Worm (Caenorhabditis elegans) whole organism, L1 larva: ENCODE measurements around the gene ubc-20.

Experiments
- C04F5.9 ChIP-seq: sonication (generic microtip); optimal IDR thresholded peaks from 2 replicates; lab custom pipeline; 2016; ENCODE audit warnings: missing genetic modification characterization, missing compliant biosample characterization
- F16B12.6 ChIP-seq: fragments of 150-350 bp; optimal IDR thresholded peaks from 2 replicates; lab custom pipeline; 2014; ENCODE audit warnings: missing biosample characterization, missing genetic modification characterization
- Y116A8C.19 ChIP-seq: sonication (generic microtip); optimal IDR thresholded peaks from 2 replicates; lab custom pipeline; 2016; ENCODE audit warnings: missing compliant biosample characterization, missing genetic modification characterization, borderline replicate concordance
- aly-2 ChIP-seq: fragments of 150-350 bp; optimal IDR thresholded peaks from 2 replicates; lab custom pipeline; 2014; ENCODE audit warnings: missing biosample characterization, missing genetic modification characterization
- ceh-63 ChIP-seq: fragments of 200-800 bp; sonication (Bioruptor generic); optimal IDR thresholded peaks from 2 replicates; lab custom pipeline; 2018; ENCODE audit warnings: mild to moderate bottlenecking, missing genetic modification characterization, missing compliant biosample characterization
- ceh-8 ChIP-seq: fragments of 200-800 bp; sonication (Bioruptor generic); optimal IDR thresholded peaks from 2 replicates; lab custom pipeline; 2018; ENCODE audit warnings: mild to moderate bottlenecking, missing genetic modification characterization, moderate library complexity, missing compliant biosample characterization
- ceh-88 ChIP-seq: fragments of 200-800 bp; sonication (Bioruptor generic); IDR thresholded peaks from 2 replicates; pipeline ENCODE4 v1.3.6; 2022; ENCODE audit warnings: missing genetic modification characterization, missing compliant biosample characterization
- dsc-1 ChIP-seq: sonication (generic microtip); optimal IDR thresholded peaks from 2 replicates; lab custom pipeline; 2016; ENCODE audit warnings: mild to moderate bottlenecking, missing genetic modification characterization, missing compliant biosample characterization
- efl-1 ChIP-seq, 4 experiments: fragments of 150-350 bp; optimal IDR thresholded peaks in 3 of 4; peaks in 1 of 4; 1 replicate in 1 of 4; 2 replicates in 3 of 4; lab custom pipeline; 2014; ENCODE audit warnings: missing biosample characterization in 2 of 4, missing genetic modification characterization in 2 of 4, missing genetic modification reagents in 2 of 4
- efl-3 ChIP-seq: fragments of 200-800 bp; sonication (Bioruptor generic); optimal IDR thresholded peaks from 2 replicates; lab custom pipeline; 2018; ENCODE audit warnings: mild to moderate bottlenecking, missing genetic modification characterization, missing compliant biosample characterization
- elt-2 ChIP-seq: sonication (generic microtip); optimal IDR thresholded peaks from 2 replicates; lab custom pipeline; 2016; ENCODE audit warnings: missing genetic modification characterization, mild to moderate bottlenecking, inconsistent platforms, missing compliant biosample characterization, missing genetic modification reagents
- fkh-10 ChIP-seq: sonication (generic microtip); optimal IDR thresholded peaks from 2 replicates; lab custom pipeline; 2017; ENCODE audit warnings: missing biosample characterization, missing genetic modification reagents, missing genetic modification characterization
- fkh-4 ChIP-seq: sonication (generic microtip); optimal IDR thresholded peaks from 2 replicates; lab custom pipeline; 2016; ENCODE audit warnings: missing compliant biosample characterization, missing genetic modification characterization, borderline replicate concordance
- fos-1 ChIP-seq: fragments of 150-350 bp; optimal IDR thresholded peaks from 2 replicates; lab custom pipeline; 2014; ENCODE audit warnings: missing biosample characterization, missing genetic modification characterization
- grh-1 ChIP-seq: fragments of 200-800 bp; sonication (Bioruptor generic); IDR thresholded peaks from 2 replicates; pipeline ENCODE4 v1.3.6; 2022; ENCODE audit warnings: missing genetic modification reagents, missing genetic modification characterization, missing compliant biosample characterization
- hlh-17 ChIP-seq: fragments of 200-800 bp; sonication (Bioruptor generic); optimal IDR thresholded peaks from 2 replicates; lab custom pipeline; 2018; ENCODE audit warnings: missing genetic modification characterization, mild to moderate bottlenecking, missing compliant biosample characterization, moderate library complexity, borderline replicate concordance
- hpl-2 ChIP-seq: fragments of 150-350 bp; optimal IDR thresholded peaks from 2 replicates; lab custom pipeline; 2014; ENCODE audit warnings: missing biosample characterization, missing genetic modification reagents, missing genetic modification characterization
- irx-1 ChIP-seq: sonication (generic microtip); optimal IDR thresholded peaks from 2 replicates; lab custom pipeline; 2016; ENCODE audit warnings: missing genetic modification characterization, missing compliant biosample characterization
- isw-1 ChIP-seq: fragments of 200-800 bp; sonication (Bioruptor generic); IDR thresholded peaks from 2 replicates; pipeline ENCODE4 v1.3.6; 2022; ENCODE audit warnings: missing genetic modification characterization, missing compliant biosample characterization
- lin-13 ChIP-seq: fragments of 150-350 bp; optimal IDR thresholded peaks from 2 replicates; lab custom pipeline; 2014; ENCODE audit warnings: missing biosample characterization, missing genetic modification reagents, missing genetic modification characterization
- lin-14 ChIP-seq: fragments of 200-800 bp; sonication (Bioruptor generic); optimal IDR thresholded peaks from 2 replicates; lab custom pipeline; 2018; ENCODE audit warnings: mild to moderate bottlenecking, missing genetic modification characterization, moderate library complexity, missing compliant biosample characterization
- lin-35 ChIP-seq, 2 experiments: fragments of 150-350 bp; optimal IDR thresholded peaks; 2 replicates each; lab custom pipeline; 2014; ENCODE audit warnings: missing biosample characterization in 2 of 2, missing genetic modification characterization in 2 of 2, missing genetic modification reagents in 2 of 2
- lin-39 ChIP-seq: fragments of 150-350 bp; optimal IDR thresholded peaks from 2 replicates; lab custom pipeline; 2014; ENCODE audit warnings: missing biosample characterization, missing genetic modification reagents, missing genetic modification characterization
- lir-3 ChIP-seq: sonication (generic microtip); optimal IDR thresholded peaks from 2 replicates; lab custom pipeline; 2016; ENCODE audit warnings: mild to moderate bottlenecking, missing genetic modification characterization, moderate library complexity, missing compliant biosample characterization; ENCODE audit not compliant: poor library complexity
- lsy-2 ChIP-seq, 2 experiments: fragments of 150-350 bp; optimal IDR thresholded peaks; 2 replicates each; lab custom pipeline; 2014; ENCODE audit warnings: missing biosample characterization in 2 of 2, missing genetic modification characterization in 2 of 2
- mab-9 ChIP-seq: fragments of 200-800 bp; sonication (Bioruptor generic); IDR thresholded peaks from 2 replicates; pipeline ENCODE4 v1.3.6; 2022; ENCODE audit warnings: missing genetic modification reagents, missing genetic modification characterization, missing compliant biosample characterization
- mef-2 ChIP-seq: fragments of 150-350 bp; optimal IDR thresholded peaks from 2 replicates; lab custom pipeline; 2014; ENCODE audit warnings: missing biosample characterization, missing genetic modification characterization
- mep-1 ChIP-seq: fragments of 150-350 bp; optimal IDR thresholded peaks from 2 replicates; lab custom pipeline; 2014; ENCODE audit warnings: missing biosample characterization, missing genetic modification characterization
- nhr-12 ChIP-seq: sonication (generic microtip); optimal IDR thresholded peaks from 2 replicates; lab custom pipeline; 2017; ENCODE audit warnings: missing biosample characterization, missing genetic modification characterization
- nhr-20 ChIP-seq: sonication (generic microtip); optimal IDR thresholded peaks from 2 replicates; lab custom pipeline; 2016; ENCODE audit warnings: mild to moderate bottlenecking, missing genetic modification characterization, missing compliant biosample characterization
- nhr-28 ChIP-seq: fragments of 150-350 bp; optimal IDR thresholded peaks from 2 replicates; lab custom pipeline; 2014; ENCODE audit warnings: missing biosample characterization, missing genetic modification characterization
- nhr-77 ChIP-seq: fragments of 150-350 bp; optimal IDR thresholded peaks from 2 replicates; lab custom pipeline; 2014; ENCODE audit warnings: missing biosample characterization, missing genetic modification characterization
- nhr-90 ChIP-seq: sonication (generic microtip); optimal IDR thresholded peaks from 2 replicates; lab custom pipeline; 2016; ENCODE audit warnings: mild to moderate bottlenecking, missing genetic modification characterization, missing compliant biosample characterization; ENCODE audit not compliant: poor library complexity
- pqm-1 ChIP-seq: sonication (generic microtip); optimal IDR thresholded peaks from 3 replicates; lab custom pipeline; 2017; ENCODE audit warnings: missing biosample characterization, missing genetic modification characterization
- rnt-1 ChIP-seq: sonication (generic microtip); optimal IDR thresholded peaks from 2 replicates; lab custom pipeline; 2016; ENCODE audit warnings: mild to moderate bottlenecking, missing genetic modification characterization, moderate library complexity, missing compliant biosample characterization
- skn-1 ChIP-seq: fragments of 150-350 bp; optimal IDR thresholded peaks from 2 replicates; lab custom pipeline; 2014; ENCODE audit warnings: missing biosample characterization, missing genetic modification characterization
- unc-130 ChIP-seq: fragments of 150-350 bp; optimal IDR thresholded peaks from 2 replicates; lab custom pipeline; 2017; ENCODE audit warnings: missing biosample characterization, missing genetic modification characterization, inconsistent platforms
- vab-15 ChIP-seq: sonication (generic microtip); optimal IDR thresholded peaks from 2 replicates; lab custom pipeline; 2017; ENCODE audit warnings: missing genotype, mild to moderate bottlenecking, missing genetic modification characterization, missing compliant biosample characterization
- xbp-1 ChIP-seq: sonication (generic microtip); optimal IDR thresholded peaks from 2 replicates; lab custom pipeline; 2016; ENCODE audit warnings: missing genetic modification characterization, missing compliant biosample characterization
- zip-4 ChIP-seq: fragments of 200-800 bp; sonication (Bioruptor generic); optimal IDR thresholded peaks from 2 replicates; lab custom pipeline; 2018; ENCODE audit warnings: mild to moderate bottlenecking, missing genetic modification characterization, moderate library complexity, missing compliant biosample characterization
- ztf-11 ChIP-seq, 2 experiments: sonication (generic microtip); optimal IDR thresholded peaks; 2 replicates each; lab custom pipeline; 2016 to 2017; ENCODE audit warnings: missing genetic modification characterization in 2 of 2, missing biosample characterization in 1 of 2, missing compliant biosample characterization in 1 of 2

The ubc-20 gene

DNA sequence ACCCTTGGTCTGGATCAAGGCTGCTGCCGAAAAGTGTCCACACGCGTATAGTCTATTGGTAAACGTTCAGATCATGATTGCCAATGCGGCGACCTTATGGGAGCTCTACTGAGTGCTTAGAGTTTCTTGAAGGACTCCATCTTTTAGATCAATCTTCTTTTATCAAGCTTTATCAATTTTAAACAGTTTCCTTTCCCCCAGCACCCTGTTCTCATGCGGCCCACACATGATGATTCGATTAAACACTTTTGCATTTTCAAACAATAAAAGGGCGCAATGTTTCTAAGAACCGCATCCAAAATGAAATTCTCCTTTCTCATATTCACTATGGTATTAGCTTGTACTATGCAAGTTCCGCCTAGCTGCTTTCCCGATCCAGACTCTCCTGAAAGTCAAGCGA, 23.2 kb upstream of the ubc-20 start, which contains the start of gene F40G9.7:
Gene F40G9.7, plus strand, starts transcription at position 301 of the 400 bp plus-strand sequence.
- TF ChIP-seq grh-1 (GFP tag; lab: Robert Waterston, UW) (no peak), lin-39 (tag; lab: Kevin White, UChicago) (no peak), ztf-11 (tag; optimal IDR thresholded peaks at IDR 0.05; lab: Kevin White, UChicago) (no peak), ceh-63 (no peak), nhr-20 (tag; lab: Kevin White, UChicago) (no peak), nhr-28 (no peak), lin-35 (GFP tag; optimal IDR thresholded peaks at IDR 0.05; lab: Kevin White, UChicago) (no peak), efl-3 (GFP tag; lab: Kevin White, UChicago) (no peak), vab-15 (tag; lab: Kevin White, UChicago) (no peak), lin-14 (GFP tag; lab: Kevin White, UChicago) (no peak), nhr-12 (no peak), rnt-1 (tag; lab: Kevin White, UChicago) (no peak), nhr-77 (tag; lab: Kevin White, UChicago) (no peak)

DNA sequence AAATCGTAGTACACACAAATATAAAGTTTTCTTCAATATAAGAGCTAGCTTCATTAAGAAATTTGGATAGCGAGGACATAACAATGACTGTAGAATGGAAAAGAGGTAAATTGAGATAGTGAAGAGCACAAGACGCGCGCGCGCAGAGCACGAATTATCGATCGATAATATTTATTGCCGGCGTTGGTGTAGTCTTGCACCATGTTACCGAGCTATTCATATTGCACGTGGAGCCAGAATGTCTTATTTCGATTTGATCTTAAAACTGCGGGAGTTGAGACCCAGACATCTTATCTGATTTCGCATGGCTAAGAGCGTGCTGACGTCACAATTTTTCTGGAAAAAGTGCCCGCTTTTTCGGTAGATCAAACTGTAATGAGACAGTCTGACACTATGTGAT, 19.2 kb upstream of the ubc-20 start, which contains the start of gene F40G9.18:
Gene F40G9.18, minus strand, starts transcription at position 101 of the 400 bp plus-strand sequence.
- TF ChIP-seq unc-130 (tag; lab: Kevin White, UChicago) (no peak), zip-4 (GFP tag; lab: Kevin White, UChicago) (no peak), xbp-1 (tag; lab: Kevin White, UChicago) (no peak), pqm-1 (tag; lab: Kevin White, UChicago) (no peak), vab-15 (tag; lab: Kevin White, UChicago) (no peak), efl-1 (optimal IDR thresholded peaks at IDR 0.05; lab: Kevin White, UChicago) (no peak), efl-1 (GFP tag; optimal IDR thresholded peaks at IDR 0.05 in 1 of 2; lab: Kevin White, UChicago) (no peak), F16B12.6 (tag; lab: Kevin White, UChicago) (no peak), nhr-28 (no peak), ceh-8 (GFP tag; lab: Kevin White, UChicago) (no peak), lsy-2 (tag; optimal IDR thresholded peaks at IDR 0.05; lab: Kevin White, UChicago) (no peak), fkh-4 (no peak), hpl-2 (no peak), isw-1 (GFP tag; lab: Robert Waterston, UW) (no peak), fos-1 (no peak), dsc-1 (tag; lab: Kevin White, UChicago) (no peak), hlh-17 (GFP tag; lab: Kevin White, UChicago) (no peak), mab-9 (GFP tag; lab: Robert Waterston, UW) (no peak), nhr-90 (tag; lab: Kevin White, UChicago) (no peak)

DNA sequence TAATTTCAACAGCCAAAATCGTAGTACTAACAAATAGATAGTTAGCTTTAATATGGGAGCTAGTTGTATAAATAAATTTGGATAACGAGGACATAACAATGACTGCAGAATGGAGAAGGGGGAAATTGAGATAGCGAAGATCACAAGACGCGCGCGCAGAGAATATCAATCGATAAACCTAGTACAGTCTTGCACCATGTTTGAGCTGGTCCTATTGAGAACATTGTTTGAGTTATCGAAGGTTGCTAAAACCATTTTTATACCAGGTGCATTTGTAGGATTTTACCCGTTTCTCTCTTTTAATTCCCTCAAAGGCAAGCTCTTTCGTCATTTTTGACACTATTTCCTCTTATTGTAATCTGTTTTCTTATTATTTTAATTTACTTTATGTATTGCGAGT, 17.0 kb upstream of the ubc-20 start, which contains the start of the genes F40G9.9 and F40G9.12:
Gene F40G9.9, minus strand, starts transcription at position 101 of the 400 bp plus-strand sequence.
Gene F40G9.12, plus strand, starts transcription at position 231 of the 400 bp plus-strand sequence.
- TF ChIP-seq lir-3 (tag; lab: Kevin White, UChicago), result no peak
- TF ChIP-seq lin-39 (tag; lab: Kevin White, UChicago), result no peak
- no peak for TF ChIP-seq pqm-1 (tag; lab: Kevin White, UChicago)
- TF ChIP-seq grh-1 (GFP tag; lab: Robert Waterston, UW), result no peak
- TF ChIP-seq lin-14 (GFP tag; lab: Kevin White, UChicago), result no peak

DNA sequence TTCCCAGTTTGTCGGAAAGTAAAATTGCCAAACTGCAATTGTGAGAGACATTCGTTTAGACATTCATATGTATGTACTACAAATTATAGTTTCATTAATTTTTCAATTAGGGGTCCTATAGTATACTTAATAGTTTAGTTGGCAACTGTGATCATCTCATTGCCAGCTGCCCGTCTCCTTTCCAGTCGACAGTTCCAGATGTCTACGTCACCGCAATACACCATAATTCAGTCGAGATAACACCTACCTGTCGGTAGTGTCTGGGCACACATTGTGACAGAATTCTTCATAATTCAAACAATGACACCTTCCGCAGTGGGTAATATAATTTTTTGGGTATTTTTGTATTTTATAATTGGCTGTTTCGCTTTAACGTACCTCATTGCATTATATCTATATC, 15.1 kb upstream of the ubc-20 start, which contains the start of gene F40G9.19:
Gene F40G9.19, plus strand, starts transcription at position 301 of the 400 bp plus-strand sequence.
- TF ChIP-seq Y116A8C.19 (no peak), C04F5.9 (tag; lab: Kevin White, UChicago) (no peak), lin-13 (no peak), fkh-10 (GFP tag; lab: Kevin White, UChicago) (no peak), irx-1 (tag; lab: Kevin White, UChicago) (no peak), ceh-88 (GFP tag; lab: Robert Waterston, UW) (no peak), aly-2 (tag; lab: Kevin White, UChicago) (no peak), mep-1 (no peak), skn-1 (tag; lab: Kevin White, UChicago) (no peak), mef-2 (no peak), elt-2 (tag; lab: Kevin White, UChicago) (no peak)
- TF ChIP-seq, all 84 proteins: peak for 0
